Fruit fly (Drosophila melanogaster): ENCODE measurements around the gene CG42654.

Gene CG42654

dm6 chr3L:19905427-19905826, 48.9 kb downstream of the CG42654 start (continued):
- no peak for TF ChIP-seq psq (GFP tag; optimal IDR thresholded peaks at IDR 0.05)
- TF ChIP-seq Jarid2 (GFP tag; optimal IDR thresholded peaks at IDR 0.05) = no peak
- TF ChIP-seq Nf-YA (GFP tag; IDR thresholded peaks at IDR 0.05) = no peak
- no peak for TF ChIP-seq pb (GFP tag; optimal IDR thresholded peaks at IDR 0.05)
- no peak for TF ChIP-seq CG30431 (GFP tag; optimal IDR thresholded peaks at IDR 0.05)
- no peak for TF ChIP-seq Ptx1 (GFP tag; IDR thresholded peaks at IDR 0.05)
- 0 out of 3 replicates have a peak, but pooled peaks have one; percentile 8 for TF ChIP-seq CG11695 (GFP tag; IDR thresholded peaks at IDR 0.05)
- no peak for TF ChIP-seq NC2β (GFP tag; optimal IDR thresholded peaks at IDR 0.05)
- TF ChIP-seq cg (GFP tag; optimal IDR thresholded peaks at IDR 0.05) = no peak
- TF ChIP-seq z (GFP tag; IDR thresholded peaks at IDR 0.05) = no peak
- TF ChIP-seq CG4404 (GFP tag; IDR thresholded peaks at IDR 0.05) = no peak
- no peak for TF ChIP-seq tap (tag; optimal IDR thresholded peaks at IDR 0.05)
- TF ChIP-seq CG5245 (GFP tag; optimal IDR thresholded peaks at IDR 0.05) = no peak
- no peak for TF ChIP-seq crp (GFP tag; optimal IDR thresholded peaks at IDR 0.05)
- no peak for TF ChIP-seq C15 (GFP tag; IDR thresholded peaks at IDR 0.05)
- peak; percentile 80 for TF ChIP-seq Med (GFP tag)
- TF ChIP-seq Xrp1 (GFP tag; IDR thresholded peaks at IDR 0.05) = 0 out of 2 replicates have a peak, but pooled peaks have one; percentile 10
- no peak for TF ChIP-seq CG6854 (GFP tag; optimal IDR thresholded peaks at IDR 0.05)
- no peak for TF ChIP-seq Adf1 (GFP tag; IDR thresholded peaks at IDR 0.05)
- TF ChIP-seq CG10267 (tag; optimal IDR thresholded peaks at IDR 0.05) = no peak
- no peak for TF ChIP-seq Bdp1 (GFP tag; optimal IDR thresholded peaks at IDR 0.05)
- TF ChIP-seq Doc3 (GFP tag; IDR thresholded peaks at IDR 0.05; ENCODE audit: partially characterized antibody) = no peak
- no peak for TF ChIP-seq sc (optimal IDR thresholded peaks at IDR 0.05)
- no peak for TF ChIP-seq sc (GFP tag; optimal IDR thresholded peaks at IDR 0.05)
- TF ChIP-seq Opbp (GFP tag; IDR thresholded peaks at IDR 0.05; ENCODE audit: partially characterized antibody) = no peak
- no peak for TF ChIP-seq ac (GFP tag; optimal IDR thresholded peaks at IDR 0.05)
- no peak for TF ChIP-seq GATAe (GFP tag; conservative IDR thresholded peaks at IDR 0.05)
- no peak for TF ChIP-seq stwl (tag; optimal IDR thresholded peaks at IDR 0.05)
- TF ChIP-seq CG16813 (GFP tag; IDR thresholded peaks at IDR 0.05; ENCODE audit: partially characterized antibody) = no peak
- no peak for TF ChIP-seq disco-r (GFP tag; optimal IDR thresholded peaks at IDR 0.05)
- TF ChIP-seq jing (GFP tag; optimal IDR thresholded peaks at IDR 0.05) = no peak
- TF ChIP-seq BEAF-32 (GFP tag; optimal IDR thresholded peaks at IDR 0.05) = no peak
- no peak for TF ChIP-seq CG17328 (GFP tag; IDR thresholded peaks at IDR 0.05)
- no peak for TF ChIP-seq aop (GFP tag; IDR thresholded peaks at IDR 0.05)
- TF ChIP-seq CG14050 (GFP tag; IDR thresholded peaks at IDR 0.05) = no peak
- TF ChIP-seq Six4 (GFP tag; optimal IDR thresholded peaks at IDR 0.05) = no peak
- TF ChIP-seq rib (GFP tag; IDR thresholded peaks at IDR 0.05) = no peak
- TF ChIP-seq klu (GFP tag; IDR thresholded peaks at IDR 0.05) = no peak
- TF ChIP-seq schlank (tag; optimal IDR thresholded peaks at IDR 0.05) = no peak
- TF ChIP-seq Mrtf (GFP tag; IDR thresholded peaks at IDR 0.05) = no peak
- TF ChIP-seq vfl (GFP tag; optimal IDR thresholded peaks at IDR 0.05) = no peak
- no peak for TF ChIP-seq ind (GFP tag; optimal IDR thresholded peaks at IDR 0.05)
- TF ChIP-seq amos (GFP tag; IDR thresholded peaks at IDR 0.05; ENCODE audit: partially characterized antibody) = no peak
- TF ChIP-seq CG34224 (GFP tag; IDR thresholded peaks at IDR 0.05; ENCODE audit: partially characterized antibody) = no peak
- no peak; the same call in 1 of the 2 replicates for TF ChIP-seq CG8765 (GFP tag; IDR thresholded peaks at IDR 0.05)
- TF ChIP-seq Elba2 (GFP tag; optimal IDR thresholded peaks at IDR 0.05) = no peak
- no peak for TF ChIP-seq CG3838 (GFP tag; optimal IDR thresholded peaks at IDR 0.05)
- no peak for TF ChIP-seq hkb (optimal IDR thresholded peaks at IDR 0.05)
- TF ChIP-seq hkb (GFP tag; IDR thresholded peaks at IDR 0.05) = 0 out of 2 replicates have a peak, but pooled peaks have one; percentile 38
- TF ChIP-seq CG1647 (GFP tag; optimal IDR thresholded peaks at IDR 0.05) = no peak
- peak; percentile 10 for TF ChIP-seq chn (GFP tag; optimal IDR thresholded peaks at IDR 0.05)
- TF ChIP-seq corto (GFP tag; optimal IDR thresholded peaks at IDR 0.05) = no peak
- no peak for TF ChIP-seq h (optimal IDR thresholded peaks at IDR 0.05)
- no peak for TF ChIP-seq br (optimal IDR thresholded peaks at IDR 0.05)

Measured in whole organism, embryonic.